Worm (Caenorhabditis elegans) whole organism, L4 larva: ENCODE data around the gene nhr-275.

Experiments used
- D1046.2 ChIP-seq: fragments of 200-800 bp; sonication (Bioruptor generic); IDR thresholded peaks from 2 replicates; pipeline ENCODE4 v1.3.6; 2022; ENCODE audit warnings: missing genetic modification characterization, missing compliant biosample characterization
- F26F4.8 ChIP-seq: fragments of 200-800 bp; sonication (Bioruptor generic); conservative IDR thresholded peaks from 2 replicates; pipeline ENCODE4 v1.3.6; 2022; ENCODE audit warnings: missing genetic modification characterization, missing compliant biosample characterization
- F44E2.7 ChIP-seq: fragments of 200-800 bp; sonication (Bioruptor generic); IDR thresholded peaks from 2 replicates; pipeline ENCODE4 v2.1.2; 2022; ENCODE audit warnings: missing genetic modification characterization, missing compliant biosample characterization
- T20F7.1 ChIP-seq: fragments of 200-800 bp; sonication (Bioruptor generic); optimal IDR thresholded peaks from 2 replicates; lab custom pipeline; 2018; ENCODE audit warnings: mild to moderate bottlenecking, missing genetic modification characterization, missing compliant biosample characterization
- T26A8.4 ChIP-seq: fragments of 200-800 bp; sonication (Bioruptor generic); IDR thresholded peaks from 2 replicates; pipeline ENCODE4 v1.3.6; 2022; ENCODE audit warnings: missing genetic modification characterization, missing compliant biosample characterization
- Y5F2A.4 ChIP-seq: fragments of 200-800 bp; sonication (Bioruptor generic); optimal IDR thresholded peaks from 2 replicates; lab custom pipeline; 2018; ENCODE audit warnings: mild to moderate bottlenecking, missing genetic modification characterization, missing compliant biosample characterization
- Y75B8A.6 ChIP-seq: fragments of 200-800 bp; sonication (Bioruptor generic); IDR thresholded peaks from 2 replicates; pipeline ENCODE4 v1.3.6; 2022; ENCODE audit warnings: missing genetic modification reagents, missing genetic modification characterization, missing compliant biosample characterization
- ZK546.5 ChIP-seq, 2 experiments: sonication (generic microtip); optimal IDR thresholded peaks; 2 replicates each; lab custom pipeline; 2017; ENCODE audit warnings: missing biosample characterization in 2 of 2, missing genetic modification characterization in 2 of 2
- aha-1 ChIP-seq: fragments of 150-350 bp; peaks from one replicate; lab custom pipeline; 2014; ENCODE audit warnings: missing biosample characterization, missing genetic modification characterization
- ceh-44 ChIP-seq: fragments of 200-800 bp; sonication (Bioruptor generic); IDR thresholded peaks from 2 replicates; pipeline ENCODE4 v1.3.6; 2022; ENCODE audit warnings: missing genetic modification reagents, missing genetic modification characterization, missing compliant biosample characterization
- ceh-62 ChIP-seq: sonication (generic microtip); optimal IDR thresholded peaks from 2 replicates; lab custom pipeline; 2017; ENCODE audit warnings: missing biosample characterization, missing genetic modification characterization
- ces-1 ChIP-seq: fragments of 150-350 bp; sonication (generic microtip); optimal IDR thresholded peaks from 4 replicates; lab custom pipeline; 2014; ENCODE audit warnings: missing biosample characterization, missing genetic modification reagents, missing genetic modification characterization
- cey-2 ChIP-seq: sonication (generic microtip); optimal IDR thresholded peaks from 3 replicates; lab custom pipeline; 2017; ENCODE audit warnings: missing genetic modification characterization, mild to moderate bottlenecking, missing compliant biosample characterization, antibody characterized with exemption, borderline replicate concordance; ENCODE audit not compliant: insufficient read depth
- daf-12 ChIP-seq: fragments of 150-350 bp; optimal IDR thresholded peaks from 2 replicates; lab custom pipeline; 2014; ENCODE audit warnings: missing biosample characterization, missing genetic modification reagents, missing genetic modification characterization
- daf-16 ChIP-seq, 3 experiments: sonication (generic microtip); optimal IDR thresholded peaks; 2 replicates each; lab custom pipeline; 2016 to 2017; ENCODE audit warnings: missing genetic modification characterization in 3 of 3, missing genetic modification reagents in 3 of 3, mild to moderate bottlenecking in 2 of 3, missing compliant biosample characterization in 2 of 3, missing biosample characterization in 1 of 3, moderate library complexity in 1 of 3
- daf-19 ChIP-seq: fragments of 200-800 bp; sonication (Bioruptor generic); conservative IDR thresholded peaks from 2 replicates; pipeline ENCODE4 v1.3.6; 2022; ENCODE audit warnings: missing genetic modification characterization, missing compliant biosample characterization
- daf-8 ChIP-seq: fragments of 200-800 bp; sonication (Bioruptor generic); IDR thresholded peaks from 2 replicates; pipeline ENCODE4 v1.3.6; 2022; ENCODE audit warnings: missing genetic modification characterization, missing compliant biosample characterization
- dmd-9 ChIP-seq: fragments of 200-800 bp; sonication (Bioruptor generic); IDR thresholded peaks from 2 replicates; pipeline ENCODE4 v1.3.6; 2022; ENCODE audit warnings: missing genetic modification reagents, missing genetic modification characterization, missing compliant biosample characterization
- dve-1 ChIP-seq: sonication (generic microtip); optimal IDR thresholded peaks from 2 replicates; lab custom pipeline; 2017; ENCODE audit warnings: antibody characterized with exemption, mild to moderate bottlenecking, missing genetic modification characterization, missing compliant biosample characterization; ENCODE audit not compliant: insufficient read depth
- egl-43 ChIP-seq: fragments of 200-800 bp; sonication (Bioruptor generic); IDR thresholded peaks from 2 replicates; pipeline ENCODE4 v1.3.6; 2022; ENCODE audit warnings: missing genetic modification reagents, missing genetic modification characterization, missing compliant biosample characterization
- fkh-10 ChIP-seq: fragments of 150-350 bp; optimal IDR thresholded peaks from 2 replicates; lab custom pipeline; 2014; ENCODE audit warnings: missing biosample characterization, missing genetic modification reagents, missing genetic modification characterization
- gei-8 ChIP-seq: fragments of 200-800 bp; sonication (Bioruptor generic); optimal IDR thresholded peaks from 2 replicates; lab custom pipeline; 2018; ENCODE audit warnings: mild to moderate bottlenecking, missing genetic modification characterization, missing compliant biosample characterization
- hlh-30 ChIP-seq: sonication (generic microtip); optimal IDR thresholded peaks from 2 replicates; lab custom pipeline; 2017; ENCODE audit warnings: antibody characterized with exemption, mild to moderate bottlenecking, missing genetic modification characterization, missing compliant biosample characterization; ENCODE audit not compliant: insufficient read depth
- hmg-1.1 ChIP-seq: fragments of 200-800 bp; sonication (Bioruptor generic); IDR thresholded peaks from 2 replicates; pipeline ENCODE4 v1.3.6; 2022; ENCODE audit warnings: missing genetic modification reagents, missing genetic modification characterization, missing compliant biosample characterization
- lim-7 ChIP-seq: fragments of 200-800 bp; sonication (Bioruptor generic); IDR thresholded peaks from 2 replicates; pipeline ENCODE4 v1.3.6; 2022; ENCODE audit warnings: missing genetic modification characterization, missing compliant biosample characterization
- mdl-1 ChIP-seq, 2 experiments: fragments of 150-350 bp in 1 of 2; sonication (generic microtip) in 1 of 2; optimal IDR thresholded peaks; 2 replicates each; lab custom pipeline; 2014 to 2017; ENCODE audit warnings: missing biosample characterization in 2 of 2, missing genetic modification characterization in 2 of 2
- mep-1 ChIP-seq: fragments of 150-350 bp; sonication (generic microtip); optimal IDR thresholded peaks from 3 replicates; lab custom pipeline; 2014; ENCODE audit warnings: missing biosample characterization, missing genetic modification characterization
- mxl-2 ChIP-seq: fragments of 200-800 bp; sonication (Bioruptor generic); conservative IDR thresholded peaks from 2 replicates; pipeline ENCODE4 v1.3.6; 2022; ENCODE audit warnings: missing genetic modification reagents, missing genetic modification characterization, missing compliant biosample characterization
- nhr-102 ChIP-seq: sonication (generic microtip); optimal IDR thresholded peaks from 2 replicates; lab custom pipeline; 2016; ENCODE audit warnings: mild to moderate bottlenecking, missing genetic modification characterization, moderate library complexity, missing compliant biosample characterization
- nhr-11 ChIP-seq: fragments of 150-350 bp; optimal IDR thresholded peaks from 2 replicates; lab custom pipeline; 2014; ENCODE audit warnings: missing biosample characterization, missing genetic modification characterization
- nhr-237 ChIP-seq: sonication (generic microtip); optimal IDR thresholded peaks from 2 replicates; lab custom pipeline; 2017; ENCODE audit warnings: missing biosample characterization, missing genetic modification characterization
- nhr-25 ChIP-seq: sonication (generic microtip); optimal IDR thresholded peaks from 2 replicates; lab custom pipeline; 2017; ENCODE audit warnings: missing genetic modification characterization, mild to moderate bottlenecking, missing compliant biosample characterization, antibody characterized with exemption, moderate library complexity, borderline replicate concordance; ENCODE audit not compliant: insufficient read depth
- nhr-28 ChIP-seq: fragments of 150-350 bp; optimal IDR thresholded peaks from 2 replicates; lab custom pipeline; 2014; ENCODE audit warnings: missing biosample characterization, missing genetic modification characterization
- nhr-41 ChIP-seq: fragments of 200-800 bp; sonication (Bioruptor generic); IDR thresholded peaks from 2 replicates; pipeline ENCODE4 v1.3.6; 2022; ENCODE audit warnings: missing genetic modification reagents, missing genetic modification characterization, missing compliant biosample characterization
- nhr-6 ChIP-seq: fragments of 150-350 bp; optimal IDR thresholded peaks from 2 replicates; lab custom pipeline; 2014; ENCODE audit warnings: missing biosample characterization, missing genetic modification characterization
- nhr-76 ChIP-seq: fragments of 150-350 bp; optimal IDR thresholded peaks from 2 replicates; lab custom pipeline; 2014; ENCODE audit warnings: missing biosample characterization, missing genetic modification characterization
- nhr-77 ChIP-seq: fragments of 150-350 bp; optimal IDR thresholded peaks from 2 replicates; lab custom pipeline; 2014; ENCODE audit warnings: missing biosample characterization, missing genetic modification characterization
- set-16 ChIP-seq: fragments of 200-800 bp; sonication (Bioruptor generic); IDR thresholded peaks from 2 replicates; pipeline ENCODE4 v1.3.6; 2022; ENCODE audit warnings: missing genetic modification reagents, missing genetic modification characterization, missing compliant biosample characterization
- snpc-4 ChIP-seq: fragments of 150-350 bp; optimal IDR thresholded peaks from 2 replicates; lab custom pipeline; 2014; ENCODE audit warnings: missing biosample characterization, missing genetic modification characterization
- tag-97 ChIP-seq: fragments of 200-800 bp; sonication (Bioruptor generic); IDR thresholded peaks from 2 replicates; pipeline ENCODE4 v1.3.6; 2022; ENCODE audit warnings: missing genetic modification characterization, missing compliant biosample characterization
- tra-1 ChIP-seq: fragments of 200-800 bp; sonication (Bioruptor generic); IDR thresholded peaks from 2 replicates; pipeline ENCODE4 v1.3.6; 2022; ENCODE audit warnings: missing genetic modification reagents, missing genetic modification characterization, missing compliant biosample characterization
- unc-130 ChIP-seq: sonication (generic microtip); optimal IDR thresholded peaks from 2 replicates; lab custom pipeline; 2016; ENCODE audit warnings: missing genetic modification reagents, missing genetic modification characterization, missing compliant biosample characterization
- unc-39 ChIP-seq: sonication (generic microtip); optimal IDR thresholded peaks from 2 replicates; lab custom pipeline; 2017; ENCODE audit warnings: missing biosample characterization, missing genetic modification characterization
- zfp-3 ChIP-seq: fragments of 200-800 bp; sonication (Bioruptor generic); conservative IDR thresholded peaks from 2 replicates; pipeline ENCODE4 v1.3.6; 2022; ENCODE audit warnings: missing genetic modification reagents, missing genetic modification characterization, missing compliant biosample characterization
- zip-11 ChIP-seq: fragments of 200-800 bp; sonication (Bioruptor generic); IDR thresholded peaks from 2 replicates; pipeline ENCODE4 v1.3.6; 2022; ENCODE audit warnings: missing genetic modification characterization, missing compliant biosample characterization
- ztf-11 ChIP-seq: fragments of 150-350 bp; optimal IDR thresholded peaks from 2 replicates; lab custom pipeline; 2014; ENCODE audit warnings: missing biosample characterization, missing genetic modification characterization
- ztf-7 ChIP-seq: fragments of 150-350 bp; optimal IDR thresholded peaks from 2 replicates; lab custom pipeline; 2014; ENCODE audit warnings: missing biosample characterization, missing genetic modification characterization

Gene nhr-275

DNA sequence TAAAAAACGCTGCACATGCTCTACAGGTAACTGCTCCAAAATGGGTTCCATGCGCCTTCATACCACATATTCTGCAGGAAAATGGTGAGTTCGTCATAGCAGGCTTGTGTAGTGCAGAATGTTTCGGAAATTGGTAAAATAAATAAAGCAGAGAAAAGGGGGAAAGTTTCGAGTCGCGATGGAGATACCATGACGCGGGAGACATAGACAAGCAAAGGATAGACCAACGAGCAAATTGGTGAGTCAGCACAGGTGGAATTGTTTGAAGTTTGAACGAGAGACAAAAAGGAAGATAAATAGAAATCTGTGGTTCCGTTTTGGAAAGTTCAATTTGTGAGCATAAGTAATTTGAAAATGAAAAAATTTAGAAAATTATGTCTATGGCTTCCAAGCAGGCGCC lies 23.5 kb upstream of the nhr-275 start, which contains the start of gene nhr-225:
Gene nhr-225 (minus strand): TSS at position 146 of the 400 bp plus-strand sequence.
- TF ChIP-seq dve-1 (peak; percentile 8), tra-1 (GFP tag; lab: Robert Waterston, UW) (no peak)

DNA sequence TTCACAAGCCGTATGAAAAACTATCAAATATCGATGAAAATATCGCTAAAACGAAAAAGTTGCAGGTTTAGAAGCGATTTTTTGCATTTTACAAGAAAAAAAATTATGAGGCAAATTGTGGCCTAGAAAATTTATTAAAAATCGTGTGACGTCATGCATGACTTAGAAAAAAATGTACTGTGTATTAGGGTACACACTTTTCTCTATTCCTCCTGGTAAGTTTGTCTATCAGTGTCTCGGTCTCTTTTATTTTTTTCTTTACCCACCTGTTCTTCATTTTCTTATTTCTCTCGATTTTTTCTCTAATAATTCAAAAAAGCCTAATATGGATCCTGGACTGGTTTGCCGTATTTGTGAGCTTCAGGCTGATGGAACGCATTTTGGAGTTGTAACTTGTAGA lies 18.2 kb upstream of the nhr-275 start, which contains the start of gene nhr-227:
Gene nhr-227 (plus strand): TSS at position 326 of the 400 bp plus-strand sequence.
- TF ChIP-seq hmg-1.1 (GFP tag; lab: Robert Waterston, UW) (no peak), mep-1 (no peak), nhr-25 (tag; lab: Kevin White, UChicago) (no peak), ztf-7 (tag; lab: Kevin White, UChicago) (no peak), nhr-28 (tag; lab: Kevin White, UChicago) (peak; percentile 51), Y5F2A.4 (GFP tag; lab: Kevin White, UChicago) (no peak), dve-1 (peak; percentile 31), nhr-41 (no peak), nhr-6 (tag; lab: Kevin White, UChicago) (no peak), nhr-102 (tag; lab: Kevin White, UChicago) (no peak), nhr-77 (tag; lab: Kevin White, UChicago) (no peak), hlh-30 (tag; lab: Kevin White, UChicago) (peak; percentile 12), T20F7.1 (GFP tag; lab: Kevin White, UChicago) (peak; percentile 33), aha-1 (tag; lab: Kevin White, UChicago) (peak; percentile 75)
- TF ChIP-seq, all 104 proteins: peak for 5

DNA sequence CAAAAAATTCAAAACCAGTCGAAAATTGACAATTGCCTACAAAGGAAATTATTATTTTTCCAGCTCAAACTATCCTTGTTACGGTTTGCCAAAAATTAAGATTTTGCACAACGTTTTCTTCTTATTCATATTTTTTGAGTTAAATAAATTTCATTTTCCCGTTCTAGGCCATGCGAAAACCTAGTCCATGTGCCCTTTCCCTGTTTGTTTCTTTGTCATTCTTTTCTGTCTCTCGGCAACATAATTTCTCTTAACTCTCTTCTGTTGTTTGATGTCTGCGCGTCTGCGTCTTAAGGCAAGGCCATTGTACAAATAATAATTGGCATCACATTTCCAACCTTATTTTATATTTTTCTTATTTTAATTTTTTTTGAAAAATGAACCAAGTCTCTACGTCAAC lies 14.6 kb upstream of the nhr-275 start, which contains the start of gene nhr-228:
Gene nhr-228 (plus strand): TSS at position 261 of the 400 bp plus-strand sequence.
- TF ChIP-seq snpc-4 (tag; lab: Kevin White, UChicago) (no peak), daf-16 (GFP tag; optimal IDR thresholded peaks at IDR 0.05; lab: Kevin White, UChicago) (no peak), daf-16 (tag; optimal IDR thresholded peaks at IDR 0.05; lab: Kevin White, UChicago) (peak; percentile 49), set-16 (GFP tag; lab: Robert Waterston, UW) (no peak), mdl-1 (tag; optimal IDR thresholded peaks at IDR 0.05; lab: Kevin White, UChicago) (peak in 1 of 2 experiments; percentile 58), Y75B8A.6 (GFP tag; lab: Robert Waterston, UW) (no peak), ztf-11 (tag; lab: Kevin White, UChicago) (no peak), F44E2.7 (no peak), nhr-237 (tag; lab: Kevin White, UChicago) (no peak), zfp-3 (no peak), nhr-102 (tag; lab: Kevin White, UChicago) (no peak), lim-7 (GFP tag; lab: Robert Waterston, UW) (no peak), nhr-11 (no peak), mep-1 (peak; percentile 62), zip-11 (no peak), unc-130 (no peak), D1046.2 (GFP tag; lab: Robert Waterston, UW) (no peak), daf-19 (GFP tag; lab: Robert Waterston, UW) (no peak), T26A8.4 (GFP tag; lab: Robert Waterston, UW) (no peak), unc-39 (tag; lab: Kevin White, UChicago) (no peak), daf-12 (tag; lab: Kevin White, UChicago) (no peak), dmd-9 (no peak), egl-43 (no peak), daf-8 (GFP tag; lab: Robert Waterston, UW) (no peak), gei-8 (no peak), mxl-2 (GFP tag; lab: Robert Waterston, UW) (no peak), fkh-10 (no peak), hmg-1.1 (GFP tag; lab: Robert Waterston, UW) (0 out of 2 replicates have a peak, but pooled peaks have one; percentile 28), ceh-62 (tag; lab: Kevin White, UChicago) (no peak), ZK546.5 (tag; optimal IDR thresholded peaks at IDR 0.05; lab: Kevin White, UChicago) (no peak), nhr-76 (tag; lab: Kevin White, UChicago) (no peak), ces-1 (GFP tag; lab: Kevin White, UChicago) (no peak), nhr-6 (tag; lab: Kevin White, UChicago) (peak; percentile 21), tag-97 (GFP tag; lab: Robert Waterston, UW) (no peak), cey-2 (tag; lab: Kevin White, UChicago) (no peak), ceh-44 (GFP tag; lab: Robert Waterston, UW) (no peak), F26F4.8 (no peak)
